Fruit fly (Drosophila melanogaster): Measurements from ENCODE around the gene CG31141.

The CG31141 gene

dm6 chr3R:23874752-23875151, 48.3 kb upstream of the CG31141 start:
- no peak for TF ChIP-seq CrebA (GFP tag; optimal IDR thresholded peaks at IDR 0.05; ENCODE audit: borderline replicate concordance)
- no peak for TF ChIP-seq Rel (GFP tag; optimal IDR thresholded peaks at IDR 0.05)
- TF ChIP-seq Rel (tag; optimal IDR thresholded peaks at IDR 0.05) = no peak
- TF ChIP-seq Abd-B (GFP tag; optimal IDR thresholded peaks at IDR 0.05) = no peak
- no peak for TF ChIP-seq sv (GFP tag; optimal IDR thresholded peaks at IDR 0.05)
- TF ChIP-seq sage (GFP tag; optimal IDR thresholded peaks at IDR 0.05) = no peak
- no peak for TF ChIP-seq Myc (optimal IDR thresholded peaks at IDR 0.05)
- no peak for TF ChIP-seq dl (GFP tag; optimal IDR thresholded peaks at IDR 0.05; ENCODE audit: insufficient read depth in 1 of 2, partially characterized antibody in 2 of 2)
- no peak for TF ChIP-seq lola (GFP tag; optimal IDR thresholded peaks at IDR 0.05)
- no peak for TF ChIP-seq woc (GFP tag; optimal IDR thresholded peaks at IDR 0.05)
- no peak for TF ChIP-seq Jra (GFP tag; optimal IDR thresholded peaks at IDR 0.05)
- no peak for TF ChIP-seq rgr (GFP tag; optimal IDR thresholded peaks at IDR 0.05)
- TF ChIP-seq Hnf4 (GFP tag; optimal IDR thresholded peaks at IDR 0.05) = no peak
- TF ChIP-seq dmrt93B (GFP tag; optimal IDR thresholded peaks at IDR 0.05) = no peak

dm6 chr3R:23876699-23877098, 46.4 kb upstream of the CG31141 start:
- TF ChIP-seq HLH106 (tag; optimal IDR thresholded peaks at IDR 0.05) (no peak), Dfd (GFP tag; optimal IDR thresholded peaks at IDR 0.05) (no peak), Rel (GFP tag; optimal IDR thresholded peaks at IDR 0.05) (no peak), Rel (tag; optimal IDR thresholded peaks at IDR 0.05) (no peak), Jra (GFP tag; optimal IDR thresholded peaks at IDR 0.05) (no peak), Hr78 (GFP tag; optimal IDR thresholded peaks at IDR 0.05) (no peak)

dm6 chr3R:23877606-23878317, 45.3 kb upstream of the CG31141 start:
- peak; percentile 22 for TF ChIP-seq OdsH (GFP tag; optimal IDR thresholded peaks at IDR 0.05)
- no peak for TF ChIP-seq Vsx2 (GFP tag; optimal IDR thresholded peaks at IDR 0.05; ENCODE audit: partially characterized antibody)
- TF ChIP-seq Rel (GFP tag; optimal IDR thresholded peaks at IDR 0.05) = no peak
- TF ChIP-seq Rel (tag; optimal IDR thresholded peaks at IDR 0.05) = peak; percentile 39

dm6 chr3R:23878318-23878799, 44.7 kb upstream of the CG31141 start:
- no peak for TF ChIP-seq HLH106 (tag; optimal IDR thresholded peaks at IDR 0.05)
- no peak for TF ChIP-seq foxo (GFP tag; optimal IDR thresholded peaks at IDR 0.05)
- no peak for TF ChIP-seq pan (optimal IDR thresholded peaks at IDR 0.05)
- TF ChIP-seq lola (GFP tag; optimal IDR thresholded peaks at IDR 0.05) = no peak
- TF ChIP-seq br (GFP tag; optimal IDR thresholded peaks at IDR 0.05) = no peak
- TF ChIP-seq CrebA (GFP tag; optimal IDR thresholded peaks at IDR 0.05; ENCODE audit: borderline replicate concordance) = no peak
- TF ChIP-seq Hr78 (GFP tag; optimal IDR thresholded peaks at IDR 0.05) = no peak
- TF ChIP-seq Abd-B (GFP tag; optimal IDR thresholded peaks at IDR 0.05) = no peak
- no peak for TF ChIP-seq sv (GFP tag; optimal IDR thresholded peaks at IDR 0.05)
- TF ChIP-seq woc (GFP tag; optimal IDR thresholded peaks at IDR 0.05) = no peak
- no peak for TF ChIP-seq dmrt93B (GFP tag; optimal IDR thresholded peaks at IDR 0.05)
- no peak for TF ChIP-seq Rel (GFP tag; optimal IDR thresholded peaks at IDR 0.05)
- no peak for TF ChIP-seq Rel (tag; optimal IDR thresholded peaks at IDR 0.05)
- TF ChIP-seq OdsH (GFP tag; optimal IDR thresholded peaks at IDR 0.05) = no peak
- no peak for TF ChIP-seq CG32264 (GFP tag; optimal IDR thresholded peaks at IDR 0.05)
- TF ChIP-seq tai (GFP tag; optimal IDR thresholded peaks at IDR 0.05) = no peak
- no peak for TF ChIP-seq jim (GFP tag; optimal IDR thresholded peaks at IDR 0.05)
- TF ChIP-seq GATAd (GFP tag; optimal IDR thresholded peaks at IDR 0.05) = no peak

dm6 chr3R:23880280-23880679, 42.8 kb upstream of the CG31141 start:
- TF ChIP-seq Myc (optimal IDR thresholded peaks at IDR 0.05) (no peak), h (GFP tag; optimal IDR thresholded peaks at IDR 0.05) (no peak), Dfd (GFP tag; optimal IDR thresholded peaks at IDR 0.05) (no peak), dsf (GFP tag; optimal IDR thresholded peaks at IDR 0.05; ENCODE audit: borderline replicate concordance) (no peak), dl (GFP tag; optimal IDR thresholded peaks at IDR 0.05; ENCODE audit: insufficient read depth in 1 of 2, partially characterized antibody in 2 of 2) (no peak), foxo (GFP tag; optimal IDR thresholded peaks at IDR 0.05) (no peak), CrebA (GFP tag; optimal IDR thresholded peaks at IDR 0.05; ENCODE audit: borderline replicate concordance) (no peak), N (GFP tag; optimal IDR thresholded peaks at IDR 0.05) (no peak), brk (GFP tag; optimal IDR thresholded peaks at IDR 0.05) (no peak), dmrt93B (GFP tag; optimal IDR thresholded peaks at IDR 0.05) (no peak), lola (GFP tag; optimal IDR thresholded peaks at IDR 0.05) (no peak), Dif (GFP tag; optimal IDR thresholded peaks at IDR 0.05; ENCODE audit: partially characterized antibody) (no peak), ey (GFP tag; optimal IDR thresholded peaks at IDR 0.05) (no peak), sv (GFP tag; optimal IDR thresholded peaks at IDR 0.05) (no peak), CG9705 (GFP tag; optimal IDR thresholded peaks at IDR 0.05) (no peak), Abd-B (GFP tag; optimal IDR thresholded peaks at IDR 0.05) (no peak), Vsx2 (GFP tag; optimal IDR thresholded peaks at IDR 0.05; ENCODE audit: partially characterized antibody) (no peak)

Data from whole organism, wandering third instar larva.